Worm (Caenorhabditis elegans) whole organism, L4/young adult: ENCODE data around the gene sre-42.

Experiments
- W03F9.2 ChIP-seq: fragments of 150-350 bp; optimal IDR thresholded peaks from 2 replicates; lab custom pipeline; 2014; ENCODE audit warnings: missing biosample characterization, missing genetic modification characterization
- him-1 ChIP-seq: sonication (generic microtip); optimal IDR thresholded peaks from 2 replicates; lab custom pipeline; 2016; ENCODE audit warnings: missing genotype, missing genetic modification reagents, missing genetic modification characterization, missing compliant biosample characterization

DNA sequence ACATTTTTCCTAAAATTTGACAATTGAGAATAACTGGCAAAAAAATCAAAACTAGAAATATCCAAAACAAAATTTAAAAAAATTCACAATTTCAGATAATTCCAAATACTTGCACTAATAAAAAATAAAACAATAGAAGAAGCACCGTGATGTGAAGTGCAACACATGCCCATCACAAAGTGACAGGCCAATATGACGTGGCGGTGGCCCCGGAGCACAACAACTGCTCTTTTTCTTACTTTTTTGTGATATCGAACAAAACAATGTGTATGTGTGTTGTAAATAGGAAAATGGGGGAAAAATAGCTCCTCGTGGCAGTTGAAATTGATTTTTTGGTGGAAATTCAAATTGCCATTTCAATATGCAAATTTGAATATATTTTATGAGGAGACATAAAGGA is 32.9 kb downstream of the sre-42 start:
- TF ChIP-seq W03F9.2 (tag; lab: Kevin White, UChicago) (no peak), him-1 (tag; lab: Kevin White, UChicago) (no peak)
